In the genomic region with DNA sequence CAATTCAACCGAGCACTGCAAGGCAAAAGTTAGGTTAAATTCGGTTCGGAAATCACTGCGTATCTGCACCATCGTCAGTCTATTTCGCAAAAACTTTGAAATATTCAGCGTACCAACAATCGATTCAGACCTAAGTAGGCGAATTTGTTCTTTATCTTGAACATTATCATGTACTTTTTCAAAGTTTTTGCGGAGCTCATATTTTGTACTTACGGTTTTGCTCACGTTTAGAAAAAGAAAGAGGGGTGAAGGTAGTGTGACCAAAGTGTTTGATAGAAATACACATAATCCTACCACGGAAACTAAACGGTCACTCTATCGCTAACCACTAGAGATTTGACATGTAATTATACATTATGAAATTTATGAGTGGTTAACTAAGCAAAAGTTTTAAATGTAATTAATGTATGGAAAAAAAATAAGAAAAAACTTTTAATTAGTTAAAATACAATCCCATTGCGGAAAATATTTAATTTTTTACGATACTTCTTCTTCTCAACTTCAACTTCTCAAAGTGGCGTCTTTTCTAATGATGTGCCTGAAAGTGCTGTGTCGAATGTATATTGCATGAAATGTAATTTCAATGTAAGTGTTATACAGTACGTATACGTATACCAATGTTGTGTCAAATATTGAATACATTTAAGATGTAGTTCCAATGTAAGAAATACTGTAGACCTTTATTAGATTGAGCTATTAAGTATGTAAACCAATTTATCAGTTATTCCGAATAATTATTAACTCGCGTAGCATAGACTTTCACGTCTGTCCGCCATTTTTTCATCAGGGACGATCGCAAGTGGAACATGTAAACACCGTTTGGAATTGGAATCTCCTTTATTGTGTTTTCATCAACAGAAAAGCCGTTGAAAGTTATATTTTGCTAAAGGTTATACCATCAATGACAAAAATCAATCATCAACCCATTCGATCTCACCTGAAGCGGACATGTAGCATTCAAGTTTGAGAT, we compare ENCODE assay signal across 6 fruit fly cellular contexts.
A peak's percentile ranks its signal among the peaks of the same experiment; 100 is the strongest.
TF ChIP-seq lines count a peak whose summit lies in the region.

A gene (minus strand): TSS at position 245 of the 970 bp plus-strand sequence.

- peak; percentile 50 to 64 for TF ChIP-seq CTCF in S2 (optimal IDR thresholded peaks at IDR 0.05; lab: Kevin White, UChicago)
- TF ChIP-seq CTCF in whole organism, embryonic (GFP tag; optimal IDR thresholded peaks at IDR 0.05; lab: Kevin White, UChicago), result peak; percentile 81

TF ChIP-seq in whole organism, adult, 20 proteins besides CTCF, POLR2A, EP300 and RAD21 (continues in another document):
- peak; percentile 51 for TF ChIP-seq CG7101 (tag; optimal IDR thresholded peaks at IDR 0.05; lab: Kevin White, UChicago)
- peak; percentile 34 for TF ChIP-seq CG33017 (tag; optimal IDR thresholded peaks at IDR 0.05; lab: Kevin White, UChicago)
- peak; percentile 38 for TF ChIP-seq Mnt (GFP tag; optimal IDR thresholded peaks at IDR 0.05; lab: Kevin White, UChicago)
- peak; percentile 36 for TF ChIP-seq CG14711 (tag; optimal IDR thresholded peaks at IDR 0.05; lab: Kevin White, UChicago)
- peak; percentile 68 for TF ChIP-seq bab1 (GFP tag; optimal IDR thresholded peaks at IDR 0.05; lab: Kevin White, UChicago)
- peak; percentile 95 for TF ChIP-seq pad (GFP tag; optimal IDR thresholded peaks at IDR 0.05; lab: Kevin White, UChicago)
- TF ChIP-seq Crg-1 (GFP tag; optimal IDR thresholded peaks at IDR 0.05; lab: Kevin White, UChicago), result no peak
- no peak for TF ChIP-seq cic (GFP tag; optimal IDR thresholded peaks at IDR 0.05; lab: Kevin White, UChicago)
- TF ChIP-seq CG1620 (GFP tag; optimal IDR thresholded peaks at IDR 0.05; lab: Kevin White, UChicago), result no peak
- TF ChIP-seq kay (GFP tag; lab: Kevin White, UChicago; ENCODE audit: borderline replicate concordance), result peak; percentile 46
- TF ChIP-seq CG7045 (GFP tag; optimal IDR thresholded peaks at IDR 0.05; lab: Kevin White, UChicago), result no peak
- TF ChIP-seq CG11617 (GFP tag; optimal IDR thresholded peaks at IDR 0.05; lab: Kevin White, UChicago), result peak; percentile 34
- no peak for TF ChIP-seq CG5204 (GFP tag; optimal IDR thresholded peaks at IDR 0.05; lab: Kevin White, UChicago)
- no peak for TF ChIP-seq ovo (GFP tag; optimal IDR thresholded peaks at IDR 0.05; lab: Kevin White, UChicago)
- no peak for TF ChIP-seq cnc (optimal IDR thresholded peaks at IDR 0.05; lab: Kevin White, UChicago)
- peak; percentile 56 for TF ChIP-seq CG12768 (GFP tag; optimal IDR thresholded peaks at IDR 0.05; lab: Kevin White, UChicago)

TF ChIP-seq in whole organism, embryonic, 481 proteins besides CTCF, POLR2A, EP300 and RAD21 (continues in another document):
- TF ChIP-seq sima (GFP tag; optimal IDR thresholded peaks at IDR 0.05; lab: Kevin White, UChicago) (no peak), Abd-B (GFP tag; optimal IDR thresholded peaks at IDR 0.05; lab: Kevin White, UChicago) (peak; percentile 11), CG9727 (GFP tag; optimal IDR thresholded peaks at IDR 0.05; lab: Kevin White, UChicago) (peak; percentile 39), amos (GFP tag; IDR thresholded peaks at IDR 0.05; lab: Robert Waterston, UW; ENCODE audit: partially characterized antibody) (peak; percentile 60), CG18262 (tag; optimal IDR thresholded peaks at IDR 0.05; lab: Kevin White, UChicago) (peak; percentile 45), Dp (GFP tag; optimal IDR thresholded peaks at IDR 0.05; lab: Kevin White, UChicago) (peak; percentile 8), Nf-YB (GFP tag; optimal IDR thresholded peaks at IDR 0.05; lab: Kevin White, UChicago) (peak; percentile 33), unpg (GFP tag; optimal IDR thresholded peaks at IDR 0.05; lab: Kevin White, UChicago) (peak; percentile 35), CG16813 (GFP tag; IDR thresholded peaks at IDR 0.05; lab: Robert Waterston, UW; ENCODE audit: partially characterized antibody) (peak; percentile 35; the same call in 1 of the 3 replicates), CG10543 (GFP tag; optimal IDR thresholded peaks at IDR 0.05; lab: Kevin White, UChicago) (peak; percentile 35), CG31365 (tag; optimal IDR thresholded peaks at IDR 0.05; lab: Kevin White, UChicago) (peak; percentile 4), CG33213 (GFP tag; optimal IDR thresholded peaks at IDR 0.05; lab: Kevin White, UChicago) (peak; percentile 54), Hr51 (GFP tag; optimal IDR thresholded peaks at IDR 0.05; lab: Kevin White, UChicago) (peak in 1 of 2 experiments; percentile 18), CG7987 (GFP tag; optimal IDR thresholded peaks at IDR 0.05; lab: Kevin White, UChicago) (no peak), CG7839 (tag; optimal IDR thresholded peaks at IDR 0.05; lab: Kevin White, UChicago) (peak; percentile 43)

TF ChIP-seq in whole organism, prepupa, 60 proteins besides CTCF, POLR2A, EP300 and RAD21 (continues in another document):
- TF ChIP-seq dsx (GFP tag; optimal IDR thresholded peaks at IDR 0.05; lab: Kevin White, UChicago; ENCODE audit: poor library complexity, severe bottlenecking) (peak; percentile 20), OdsH (GFP tag; optimal IDR thresholded peaks at IDR 0.05; lab: Kevin White, UChicago) (peak; percentile 8), Gug (GFP tag; IDR thresholded peaks at IDR 0.05; lab: Robert Waterston, UW) (no peak), CG31627 (GFP tag; optimal IDR thresholded peaks at IDR 0.05; lab: Kevin White, UChicago) (no peak), CG6163 (GFP tag; IDR thresholded peaks at IDR 0.05; lab: Robert Waterston, UW) (no peak), ss (GFP tag; optimal IDR thresholded peaks at IDR 0.05; lab: Kevin White, UChicago) (peak; percentile 56 to 61), CG8632 (GFP tag; optimal IDR thresholded peaks at IDR 0.05; lab: Kevin White, UChicago) (no peak), CG6276 (GFP tag; optimal IDR thresholded peaks at IDR 0.05; lab: Kevin White, UChicago) (no peak), Sox14 (GFP tag; optimal IDR thresholded peaks at IDR 0.05; lab: Kevin White, UChicago) (no peak), net (GFP tag; optimal IDR thresholded peaks at IDR 0.05; lab: Kevin White, UChicago) (peak; percentile 19), esn (GFP tag; optimal IDR thresholded peaks at IDR 0.05; lab: Kevin White, UChicago) (no peak), eg (GFP tag; IDR thresholded peaks at IDR 0.05; lab: Robert Waterston, UW) (peak; percentile 44; the same call in 1 of the 3 replicates), CG6808 (GFP tag; optimal IDR thresholded peaks at IDR 0.05; lab: Kevin White, UChicago) (peak; percentile 50), Lpt (GFP tag; optimal IDR thresholded peaks at IDR 0.05; lab: Kevin White, UChicago) (no peak), salr (GFP tag; optimal IDR thresholded peaks at IDR 0.05; lab: Kevin White, UChicago) (peak in 1 of 2 experiments; percentile 13), CG3919 (GFP tag; optimal IDR thresholded peaks at IDR 0.05; lab: Kevin White, UChicago) (peak; percentile 49)

TF ChIP-seq in whole organism, pupa, 21 proteins besides CTCF, POLR2A, EP300 and RAD21 (continues in another document):
- TF ChIP-seq CG15710 (tag; optimal IDR thresholded peaks at IDR 0.05; lab: Kevin White, UChicago), result peak; percentile 28
- no peak for TF ChIP-seq rn (GFP tag; IDR thresholded peaks at IDR 0.05; lab: Robert Waterston, UW)
- no peak for TF ChIP-seq Pif1B (GFP tag; optimal IDR thresholded peaks at IDR 0.05; lab: Kevin White, UChicago)
- no peak for TF ChIP-seq CG12605 (GFP tag; IDR thresholded peaks at IDR 0.05; lab: Robert Waterston, UW)
- TF ChIP-seq EcR (GFP tag; optimal IDR thresholded peaks at IDR 0.05; lab: Kevin White, UChicago), result no peak
- TF ChIP-seq Pif1A (GFP tag; optimal IDR thresholded peaks at IDR 0.05; lab: Kevin White, UChicago), result peak; percentile 18
- TF ChIP-seq CG4496 (GFP tag; IDR thresholded peaks at IDR 0.05; lab: Robert Waterston, UW), result no peak; the same call in 2 of the 3 replicates
- TF ChIP-seq Ets98B (GFP tag; IDR thresholded peaks at IDR 0.05; lab: Robert Waterston, UW), result peak; percentile 50
- TF ChIP-seq CG10348 (GFP tag; IDR thresholded peaks at IDR 0.05; lab: Robert Waterston, UW), result no peak
- TF ChIP-seq CG8301 (tag; optimal IDR thresholded peaks at IDR 0.05; lab: Kevin White, UChicago), result no peak
- TF ChIP-seq CG32121 (GFP tag; IDR thresholded peaks at IDR 0.05; lab: Robert Waterston, UW), result no peak
- no peak for TF ChIP-seq CG14655 (GFP tag; optimal IDR thresholded peaks at IDR 0.05; lab: Kevin White, UChicago)
- no peak for TF ChIP-seq Snoo (tag; optimal IDR thresholded peaks at IDR 0.05; lab: Kevin White, UChicago)
- no peak for TF ChIP-seq CG13204 (GFP tag; optimal IDR thresholded peaks at IDR 0.05; lab: Kevin White, UChicago)
- TF ChIP-seq CG9948 (tag; optimal IDR thresholded peaks at IDR 0.05; lab: Kevin White, UChicago), result no peak
- peak; percentile 28 for TF ChIP-seq CG8159 (tag; optimal IDR thresholded peaks at IDR 0.05; lab: Kevin White, UChicago)
- peak; percentile 10 for TF ChIP-seq CG17806 (tag; optimal IDR thresholded peaks at IDR 0.05; lab: Kevin White, UChicago)
- no peak for TF ChIP-seq CG34367 (tag; optimal IDR thresholded peaks at IDR 0.05; lab: Kevin White, UChicago)

TF ChIP-seq in whole organism, wandering third instar larva, 38 proteins besides CTCF, POLR2A, EP300 and RAD21 (continues in another document):
- TF ChIP-seq CG9705 (GFP tag; optimal IDR thresholded peaks at IDR 0.05; lab: Kevin White, UChicago) (no peak), OdsH (GFP tag; optimal IDR thresholded peaks at IDR 0.05; lab: Kevin White, UChicago) (peak; percentile 14), CrebA (GFP tag; optimal IDR thresholded peaks at IDR 0.05; lab: Kevin White, UChicago; ENCODE audit: borderline replicate concordance) (no peak), Myc (optimal IDR thresholded peaks at IDR 0.05; lab: Kevin White, UChicago) (peak; percentile 7), Hr83 (GFP tag; optimal IDR thresholded peaks at IDR 0.05; lab: Kevin White, UChicago; ENCODE audit: poor library complexity, severe bottlenecking) (no peak), fru (GFP tag; optimal IDR thresholded peaks at IDR 0.05; lab: Kevin White, UChicago) (no peak), Jra (GFP tag; optimal IDR thresholded peaks at IDR 0.05; lab: Kevin White, UChicago) (peak; percentile 25), dsf (GFP tag; optimal IDR thresholded peaks at IDR 0.05; lab: Kevin White, UChicago; ENCODE audit: borderline replicate concordance) (no peak), ey (GFP tag; optimal IDR thresholded peaks at IDR 0.05; lab: Kevin White, UChicago) (no peak), br (GFP tag; optimal IDR thresholded peaks at IDR 0.05; lab: Kevin White, UChicago) (peak; percentile 6), dmrt93B (GFP tag; optimal IDR thresholded peaks at IDR 0.05; lab: Kevin White, UChicago) (no peak), Vsx2 (GFP tag; optimal IDR thresholded peaks at IDR 0.05; lab: Kevin White, UChicago; ENCODE audit: partially characterized antibody) (no peak), Sp1 (GFP tag; optimal IDR thresholded peaks at IDR 0.05; lab: Kevin White, UChicago) (peak; percentile 72), HLH106 (tag; optimal IDR thresholded peaks at IDR 0.05; lab: Kevin White, UChicago) (peak; percentile 8), jim (GFP tag; optimal IDR thresholded peaks at IDR 0.05; lab: Kevin White, UChicago) (no peak), Dif (GFP tag; optimal IDR thresholded peaks at IDR 0.05; lab: Kevin White, UChicago; ENCODE audit: partially characterized antibody) (no peak), usp (GFP tag; optimal IDR thresholded peaks at IDR 0.05; lab: Kevin White, UChicago) (no peak), sage (GFP tag; optimal IDR thresholded peaks at IDR 0.05; lab: Kevin White, UChicago) (no peak), Hr78 (GFP tag; optimal IDR thresholded peaks at IDR 0.05; lab: Kevin White, UChicago) (no peak)
